Fruit fly (Drosophila melanogaster): Measurements from ENCODE around the gene Irbp18.

- TF ChIP-seq ttk (optimal IDR thresholded peaks at IDR 0.05) (no peak), h (optimal IDR thresholded peaks at IDR 0.05) (no peak)
Measured at dm6 chr3L:11061200-11061599, 36.8 kb downstream of the Irbp18 start, which contains the start of the genes CG6321 and Blos2.
